Fruit fly (Drosophila melanogaster) whole organism, embryonic: ENCODE results near the gene CG4133.

Source experiments
- ATbp ChIP-seq: fragments of 200-800 bp; sonication (Bioruptor generic); optimal IDR thresholded peaks from 2 replicates; lab custom pipeline; 2017; ENCODE audit warnings: missing biosample characterization, mild to moderate bottlenecking, missing genetic modification characterization, missing genetic modification reagents
- Abd-B ChIP-seq: fragments of 200-800 bp; sonication (Bioruptor generic); optimal IDR thresholded peaks from 2 replicates; lab custom pipeline; 2018; ENCODE audit warnings: missing biosample characterization, mild to moderate bottlenecking, missing genetic modification characterization, moderate library complexity
- Bgb ChIP-seq: fragments of 200-800 bp; sonication (Bioruptor generic); IDR thresholded peaks from 2 replicates; pipeline ENCODE4 v1.3.6; 2022; ENCODE audit warnings: missing biosample characterization, missing genetic modification characterization; ENCODE audit not compliant: partially characterized antibody
- CG10209 ChIP-seq: fragments of 200-800 bp; sonication (Bioruptor generic); optimal IDR thresholded peaks from 3 replicates; lab custom pipeline; 2017; ENCODE audit warnings: missing biosample characterization, mild to moderate bottlenecking, missing genetic modification characterization, missing genetic modification reagents
- CG10654 ChIP-seq: fragments of 200-800 bp; sonication (Bioruptor generic); optimal IDR thresholded peaks from 2 replicates; lab custom pipeline; 2016; ENCODE audit warnings: missing biosample characterization, missing genetic modification characterization
- CG11456 ChIP-seq: fragments of 200-800 bp; sonication (Bioruptor generic); IDR thresholded peaks from 3 replicates; pipeline ENCODE4 v1.3.6; 2022; ENCODE audit warnings: missing biosample characterization, missing genetic modification characterization
- CG1233 ChIP-seq: fragments of 200-800 bp; sonication (Bioruptor generic); optimal IDR thresholded peaks from 4 replicates; lab custom pipeline; 2018; ENCODE audit warnings: missing biosample characterization, mild to moderate bottlenecking, missing genetic modification characterization
- CG14014 ChIP-seq: fragments of 200-800 bp; sonication (Bioruptor generic); IDR thresholded peaks from 2 replicates; pipeline ENCODE4 v1.3.6; 2022; ENCODE audit warnings: missing biosample characterization, missing genetic modification characterization
- CG14050 ChIP-seq: fragments of 200-800 bp; sonication (Bioruptor generic); IDR thresholded peaks from 3 replicates; pipeline ENCODE4 v1.3.6; 2022; ENCODE audit warnings: missing biosample characterization, missing genetic modification characterization
- CG16815 ChIP-seq: fragments of 200-800 bp; sonication (Bioruptor generic); optimal IDR thresholded peaks from 3 replicates; lab custom pipeline; 2017; ENCODE audit warnings: missing biosample characterization, mild to moderate bottlenecking, missing genetic modification characterization
- CG30431 ChIP-seq: fragments of 200-800 bp; sonication (Bioruptor generic); optimal IDR thresholded peaks from 2 replicates; lab custom pipeline; 2017; ENCODE audit warnings: missing biosample characterization, missing genetic modification characterization
- CG3838 ChIP-seq: fragments of 200-800 bp; sonication (Bioruptor generic); optimal IDR thresholded peaks from 3 replicates; lab custom pipeline; 2016; ENCODE audit warnings: missing biosample characterization, missing genetic modification characterization
- CG4328 ChIP-seq: fragments of 200-800 bp; sonication (Bioruptor generic); optimal IDR thresholded peaks from 3 replicates; lab custom pipeline; 2017; ENCODE audit warnings: missing biosample characterization, missing genetic modification reagents, missing genetic modification characterization
- CG43689 ChIP-seq: fragments of 200-800 bp; sonication (Bioruptor generic); IDR thresholded peaks from 2 replicates; pipeline ENCODE4 v1.3.6; 2022; ENCODE audit warnings: missing biosample characterization, missing genetic modification characterization
- CG4404 ChIP-seq: fragments of 200-800 bp; sonication (Bioruptor generic); IDR thresholded peaks from 2 replicates; pipeline ENCODE4 v1.3.6; 2022; ENCODE audit warnings: missing biosample characterization, missing genetic modification characterization
- CG6654 ChIP-seq: fragments of 200-800 bp; sonication (Bioruptor generic); optimal IDR thresholded peaks from 2 replicates; lab custom pipeline; 2017; ENCODE audit warnings: missing biosample characterization, mild to moderate bottlenecking, missing genetic modification characterization
- CG6791 ChIP-seq: fragments of 200-800 bp; sonication (Bioruptor generic); IDR thresholded peaks from 3 replicates; pipeline ENCODE4 v1.3.6; 2022; ENCODE audit warnings: missing biosample characterization, missing genetic modification characterization; ENCODE audit not compliant: partially characterized antibody
- CG9932 ChIP-seq: fragments of 200-800 bp; sonication (Bioruptor generic); IDR thresholded peaks from 2 replicates; pipeline ENCODE4 v1.3.6; 2022; ENCODE audit warnings: missing biosample characterization, missing genetic modification characterization
- E2f1 ChIP-seq: fragments of 200-800 bp; sonication (Bioruptor generic); IDR thresholded peaks from 2 replicates; pipeline ENCODE4 v1.3.6; 2022; ENCODE audit warnings: missing biosample characterization, missing genetic modification characterization
- Ets97D ChIP-seq: fragments of 200-800 bp; sonication (Bioruptor generic); optimal IDR thresholded peaks from 3 replicates; lab custom pipeline; 2016; ENCODE audit warnings: missing biosample characterization, missing genetic modification characterization
- Hey ChIP-seq: fragments of 200-800 bp; sonication (Bioruptor generic); optimal IDR thresholded peaks from 3 replicates; lab custom pipeline; 2018; ENCODE audit warnings: missing biosample characterization, mild to moderate bottlenecking, missing genetic modification characterization
- Lhr ChIP-seq: fragments of 200-800 bp; sonication (Bioruptor generic); optimal IDR thresholded peaks from 3 replicates; lab custom pipeline; 2017; ENCODE audit warnings: mild to moderate bottlenecking, missing biosample characterization, missing genetic modification reagents, missing genetic modification characterization
- Max ChIP-seq: fragments of 200-800 bp; sonication (Bioruptor generic); optimal IDR thresholded peaks from 2 replicates; lab custom pipeline; 2016; ENCODE audit warnings: missing biosample characterization, mild to moderate bottlenecking, missing genetic modification characterization
- Mrtf ChIP-seq: fragments of 200-800 bp; sonication (Bioruptor generic); IDR thresholded peaks from 3 replicates; pipeline ENCODE4 v1.3.6; 2022; ENCODE audit warnings: missing biosample characterization, missing genetic modification characterization
- Sox100B ChIP-seq: fragments of 200-800 bp; sonication (Bioruptor generic); optimal IDR thresholded peaks from 3 replicates; lab custom pipeline; 2018; ENCODE audit warnings: missing biosample characterization, mild to moderate bottlenecking, missing genetic modification characterization
- al ChIP-seq: fragments of 200-800 bp; sonication (Bioruptor generic); IDR thresholded peaks from 2 replicates; pipeline ENCODE4 v1.3.6; 2022; ENCODE audit warnings: missing biosample characterization, missing genetic modification characterization
- ato ChIP-seq: fragments of 200-800 bp; sonication (Bioruptor generic); IDR thresholded peaks from 2 replicates; pipeline ENCODE4 v1.3.6; 2022; ENCODE audit warnings: missing biosample characterization, missing genetic modification characterization; ENCODE audit not compliant: partially characterized antibody
- bsh ChIP-seq, 2 experiments: fragments of 200-800 bp; sonication (Bioruptor generic); optimal IDR thresholded peaks; 2 replicates each; lab custom pipeline; 2017 to 2018; ENCODE audit warnings: mild to moderate bottlenecking in 2 of 2, missing biosample characterization in 2 of 2, missing genetic modification characterization in 2 of 2, moderate library complexity in 1 of 2
- btn ChIP-seq: fragments of 200-800 bp; sonication (Bioruptor generic); optimal IDR thresholded peaks from 2 replicates; lab custom pipeline; 2016; ENCODE audit warnings: missing biosample characterization, missing genetic modification characterization
- cg ChIP-seq: fragments of 200-800 bp; sonication (Bioruptor generic); optimal IDR thresholded peaks from 3 replicates; lab custom pipeline; 2019; ENCODE audit warnings: missing biosample characterization, mild to moderate bottlenecking, missing genetic modification characterization, moderate library complexity
- chm ChIP-seq: fragments of 200-800 bp; sonication (Bioruptor generic); IDR thresholded peaks from 2 replicates; pipeline ENCODE4 v1.3.6; 2022; ENCODE audit warnings: missing biosample characterization, missing genetic modification characterization
- crc ChIP-seq: fragments of 200-800 bp; sonication (Bioruptor generic); optimal IDR thresholded peaks from 2 replicates; lab custom pipeline; 2016; ENCODE audit warnings: missing biosample characterization, missing genetic modification characterization
- gcm ChIP-seq: fragments of 200-800 bp; sonication (Bioruptor generic); optimal IDR thresholded peaks from 2 replicates; lab custom pipeline; 2019; ENCODE audit warnings: missing biosample characterization, mild to moderate bottlenecking, missing genetic modification characterization, moderate library complexity
- gsb ChIP-seq: fragments of 200-800 bp; sonication (Bioruptor generic); IDR thresholded peaks from 2 replicates; pipeline ENCODE4 v1.3.6; 2022; ENCODE audit warnings: missing biosample characterization, missing genetic modification characterization
- ind ChIP-seq: fragments of 200-800 bp; sonication (Bioruptor generic); optimal IDR thresholded peaks from 3 replicates; lab custom pipeline; 2016; ENCODE audit warnings: missing biosample characterization, missing genetic modification characterization
- insv ChIP-seq, 2 experiments: fragments of 200-800 bp; sonication (Bioruptor generic); optimal IDR thresholded peaks; 3 replicates each; lab custom pipeline; 2016 to 2018; ENCODE audit warnings: missing biosample characterization in 2 of 2, missing genetic modification characterization in 2 of 2
- inv ChIP-seq: fragments of 200-800 bp; sonication (Bioruptor generic); IDR thresholded peaks from 2 replicates; pipeline ENCODE4 v1.3.6; 2022; ENCODE audit warnings: missing biosample characterization, missing genetic modification characterization; ENCODE audit not compliant: partially characterized antibody
- kni ChIP-seq: fragments of 200-800 bp; sonication (Bioruptor generic); optimal IDR thresholded peaks from 3 replicates; lab custom pipeline; 2017; ENCODE audit warnings: mild to moderate bottlenecking, missing biosample characterization, missing genetic modification reagents, missing genetic modification characterization
- nau ChIP-seq: fragments of 200-800 bp; sonication (Bioruptor generic); optimal IDR thresholded peaks from 3 replicates; lab custom pipeline; 2017; ENCODE audit warnings: missing biosample characterization, mild to moderate bottlenecking, missing genetic modification characterization, missing genetic modification reagents
- oc ChIP-seq: fragments of 200-800 bp; sonication (Bioruptor generic); optimal IDR thresholded peaks from 2 replicates; lab custom pipeline; 2018; ENCODE audit warnings: missing biosample characterization, mild to moderate bottlenecking, missing genetic modification characterization, moderate library complexity
- org-1 ChIP-seq: fragments of 200-800 bp; sonication (Bioruptor generic); optimal IDR thresholded peaks from 2 replicates; lab custom pipeline; 2017; ENCODE audit warnings: missing biosample characterization, missing genetic modification characterization
- pros ChIP-seq: fragments of 200-800 bp; sonication (Bioruptor generic); optimal IDR thresholded peaks from 3 replicates; lab custom pipeline; 2019; ENCODE audit warnings: missing biosample characterization, mild to moderate bottlenecking, missing genetic modification characterization, moderate library complexity
- pum ChIP-seq: fragments of 200-800 bp; sonication (Bioruptor generic); optimal IDR thresholded peaks from 2 replicates; lab custom pipeline; 2016; ENCODE audit warnings: missing biosample characterization, missing genetic modification characterization
- sens ChIP-seq: fragments of 200-800 bp; sonication (Bioruptor generic); peaks from one replicate; lab custom pipeline; 2016; ENCODE audit warnings: missing biosample characterization, missing genetic modification characterization
- stc ChIP-seq: fragments of 200-800 bp; sonication (Bioruptor generic); IDR thresholded peaks from 2 replicates; pipeline ENCODE4 v1.3.6; 2022; ENCODE audit warnings: missing biosample characterization, missing genetic modification characterization
- tin ChIP-seq: fragments of 200-800 bp; sonication (Bioruptor generic); optimal IDR thresholded peaks from 3 replicates; lab custom pipeline; 2016; ENCODE audit warnings: missing biosample characterization, missing genetic modification characterization
- trh ChIP-seq: fragments of 200-800 bp; sonication (Bioruptor generic); optimal IDR thresholded peaks from 2 replicates; lab custom pipeline; 2016; ENCODE audit warnings: missing biosample characterization, missing genetic modification characterization
- usp ChIP-seq: fragments of >200 bp; optimal IDR thresholded peaks from 2 replicates; lab custom pipeline; 2017; ENCODE audit warnings: missing biosample characterization, missing genetic modification characterization
- zf30C ChIP-seq: fragments of 200-800 bp; sonication (Bioruptor generic); optimal IDR thresholded peaks from 3 replicates; lab custom pipeline; 2018; ENCODE audit warnings: missing biosample characterization, mild to moderate bottlenecking, missing genetic modification characterization

The CG4133 gene

DNA sequence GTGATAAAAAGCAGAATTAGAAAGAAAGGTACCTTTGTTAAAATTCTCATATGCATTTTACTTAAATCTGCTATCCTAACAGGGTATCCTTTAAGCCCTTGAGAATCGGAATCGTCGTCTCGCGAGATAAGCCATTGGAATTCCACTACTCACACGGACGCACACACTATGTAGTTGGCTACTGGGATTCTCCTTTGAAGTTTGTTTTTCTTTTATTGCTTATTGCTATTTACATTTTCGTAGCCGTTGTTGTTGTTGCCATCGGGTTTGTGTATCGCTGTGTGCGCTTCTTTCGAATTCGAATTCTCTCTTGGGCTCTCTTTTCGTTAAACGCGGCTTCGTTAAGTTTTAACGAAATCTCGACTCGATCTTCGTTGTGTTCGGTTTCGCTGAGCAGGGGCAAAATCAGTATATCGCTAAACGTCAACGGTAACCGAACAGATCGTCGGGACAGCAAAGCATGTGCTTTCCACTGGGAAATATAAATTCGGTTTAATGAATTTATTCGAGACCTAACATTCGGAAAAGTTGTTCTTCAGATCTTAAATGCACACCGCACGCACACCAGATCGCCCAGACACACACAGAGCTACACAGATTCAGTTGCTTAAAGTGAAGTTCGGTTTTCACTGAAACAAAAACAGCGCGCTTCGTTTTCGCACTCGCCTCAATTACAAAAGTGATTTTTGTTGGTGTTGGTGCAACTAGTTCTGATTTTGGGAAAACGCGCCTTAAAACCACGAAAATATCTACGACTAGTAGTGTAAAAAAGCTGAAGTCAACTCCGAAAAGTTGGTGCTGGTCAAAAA, 24.3 kb upstream of the CG4133 start, which contains the start of gene ex (continued):
- peak; percentile 27 for TF ChIP-seq Lhr
- TF ChIP-seq Ets97D (GFP tag; lab: Kevin White, UChicago): no peak
- peak in 1 of 2 experiments; percentile 80 for TF ChIP-seq insv (GFP tag; optimal IDR thresholded peaks at IDR 0.05; lab: Kevin White, UChicago)
- TF ChIP-seq CG16815 (GFP tag; lab: Kevin White, UChicago): no peak
- TF ChIP-seq cg (GFP tag; lab: Kevin White, UChicago): peak; percentile 59
- no peak for TF ChIP-seq CG6791
- TF ChIP-seq CG1233 (GFP tag; lab: Kevin White, UChicago): peak; percentile 68
- TF ChIP-seq Max (GFP tag; lab: Kevin White, UChicago): no peak
- no peak for TF ChIP-seq gsb
- TF ChIP-seq CG10209 (GFP tag; lab: Kevin White, UChicago): peak; percentile 56
- TF ChIP-seq E2f1: peak; percentile 19; the same call in 1 of the 2 replicates
- TF ChIP-seq Mrtf (GFP tag; lab: Robert Waterston, UW): no peak
- peak; percentile 35 for TF ChIP-seq oc (tag; lab: Kevin White, UChicago)
- TF ChIP-seq al (GFP tag; lab: Robert Waterston, UW): no peak
- no peak for TF ChIP-seq CG6654 (GFP tag; lab: Kevin White, UChicago)
- peak; percentile 90 for TF ChIP-seq ATbp (GFP tag; lab: Kevin White, UChicago)
- peak; percentile 74 for TF ChIP-seq CG4328 (GFP tag; lab: Kevin White, UChicago)
- TF ChIP-seq kni: peak; percentile 76
- peak; percentile 73 for TF ChIP-seq Hey (tag; lab: Kevin White, UChicago)
- TF ChIP-seq ind (GFP tag; lab: Kevin White, UChicago): no peak
- peak; percentile 74 for TF ChIP-seq pros (GFP tag; lab: Kevin White, UChicago)
- peak; percentile 68 for TF ChIP-seq chm (GFP tag; lab: Robert Waterston, UW)
- no peak; the same call in 2 of the 3 replicates for TF ChIP-seq CG11456 (GFP tag; lab: Robert Waterston, UW)
- TF ChIP-seq CG14050 (GFP tag; lab: Robert Waterston, UW): peak; percentile 29; the same call in 1 of the 3 replicates
- TF ChIP-seq trh (GFP tag; lab: Kevin White, UChicago): no peak
- no peak for TF ChIP-seq CG43689
- TF ChIP-seq CG3838 (GFP tag; lab: Kevin White, UChicago): no peak
- TF ChIP-seq ato (GFP tag; lab: Robert Waterston, UW): peak; percentile 48; the same call in 1 of the 2 replicates
- TF ChIP-seq tin (GFP tag; lab: Kevin White, UChicago): no peak
- no peak for TF ChIP-seq CG4404 (GFP tag; lab: Robert Waterston, UW)
- peak; percentile 54 for TF ChIP-seq Sox100B (GFP tag; lab: Kevin White, UChicago)
- peak; percentile 61 for TF ChIP-seq gcm (GFP tag; lab: Kevin White, UChicago)
- TF ChIP-seq usp: no peak
- TF ChIP-seq CG14014 (GFP tag; lab: Robert Waterston, UW): peak; percentile 67; the same call in 1 of the 2 replicates
- TF ChIP-seq CG10654 (GFP tag; lab: Kevin White, UChicago): peak; percentile 9
- TF ChIP-seq Abd-B (GFP tag; lab: Kevin White, UChicago): no peak
- TF ChIP-seq org-1 (GFP tag; lab: Kevin White, UChicago): peak; percentile 31
- no peak for TF ChIP-seq pum (GFP tag; lab: Kevin White, UChicago)
- peak; percentile 66; the same call in 1 of the 2 replicates for TF ChIP-seq stc (GFP tag; lab: Robert Waterston, UW)
- peak; percentile 92 for TF ChIP-seq sens (GFP tag; lab: Kevin White, UChicago)
- TF ChIP-seq zf30C (GFP tag; lab: Kevin White, UChicago): peak; percentile 17
- TF ChIP-seq Bgb (GFP tag; lab: Robert Waterston, UW): no peak
- TF ChIP-seq bsh (GFP tag; optimal IDR thresholded peaks at IDR 0.05; lab: Kevin White, UChicago): peak; percentile 63 to 66
- TF ChIP-seq CG9932: no peak
- no peak for TF ChIP-seq inv (GFP tag; lab: Robert Waterston, UW)
- TF ChIP-seq crc (GFP tag; lab: Kevin White, UChicago): no peak
- no peak for TF ChIP-seq CG30431 (GFP tag; lab: Kevin White, UChicago)
- peak; percentile 58 for TF ChIP-seq nau (GFP tag; lab: Kevin White, UChicago)
- TF ChIP-seq btn (GFP tag; lab: Kevin White, UChicago): no peak
